Worm (Caenorhabditis elegans) whole organism, L4/young adult: Measurements from ENCODE around the gene Y44A6C.2.

ENCODE experiments used
- W03F9.2 ChIP-seq: fragments of 150-350 bp; optimal IDR thresholded peaks from 2 replicates; lab custom pipeline; 2014; ENCODE audit warnings: missing biosample characterization, missing genetic modification characterization
- dao-5 ChIP-seq: sonication (generic microtip); optimal IDR thresholded peaks from 2 replicates; lab custom pipeline; 2016; ENCODE audit warnings: missing genotype, missing genetic modification characterization, moderate library complexity, missing compliant biosample characterization
- him-1 ChIP-seq: sonication (generic microtip); optimal IDR thresholded peaks from 2 replicates; lab custom pipeline; 2016; ENCODE audit warnings: missing genotype, missing genetic modification reagents, missing genetic modification characterization, missing compliant biosample characterization

DNA sequence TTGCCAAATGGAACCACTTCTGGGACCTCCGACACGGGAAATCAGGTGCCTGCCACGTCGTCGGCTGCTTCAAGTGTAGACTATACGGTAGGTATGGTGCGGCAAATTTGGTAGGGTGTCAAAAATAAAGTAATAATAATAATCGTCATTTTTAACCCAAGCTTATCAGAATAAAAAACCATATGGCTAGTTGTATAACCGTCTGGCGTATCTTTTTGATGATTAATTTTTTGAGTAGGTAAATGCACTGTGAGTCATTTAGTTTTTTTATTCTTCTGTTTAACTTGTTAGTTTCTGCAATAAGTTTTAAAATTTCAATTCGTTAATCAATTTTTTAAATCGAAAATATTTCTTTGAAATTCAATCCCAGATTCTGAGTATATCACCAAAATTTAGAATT is 33.5 kb downstream of the Y44A6C.2 start:
- TF ChIP-seq dao-5 (tag; lab: Kevin White, UChicago) (no peak), him-1 (tag; lab: Kevin White, UChicago) (no peak), W03F9.2 (no peak)
